Fruit fly (Drosophila melanogaster): Measurements from ENCODE around the gene CG13653.

The CG13653 gene

DNA sequence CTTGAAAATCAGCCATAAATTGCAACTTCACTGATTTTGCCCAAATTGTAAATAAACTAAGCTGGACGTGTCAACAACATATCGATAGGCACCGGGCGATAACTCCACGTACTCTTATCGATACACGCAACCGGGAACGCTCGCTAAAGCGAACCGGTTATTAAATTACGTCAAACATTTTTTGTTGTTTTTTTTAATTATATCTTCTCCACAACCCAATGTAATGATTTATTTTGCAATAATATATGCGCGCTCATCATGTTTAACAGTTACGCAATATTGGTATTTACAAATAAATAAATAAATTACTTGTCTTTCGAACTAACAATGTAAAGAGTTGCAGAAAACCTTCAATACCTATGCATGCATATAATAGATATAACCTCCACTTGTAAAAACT is 19.8 kb downstream of the CG13653 start, which contains the start of gene Saysd1:
Saysd1 (minus strand) TSS at position 66 of the 400 bp plus-strand sequence.
- TF ChIP-seq EcR (GFP tag; optimal IDR thresholded peaks at IDR 0.05) (no peak), psq (optimal IDR thresholded peaks at IDR 0.05) (no peak), pan (optimal IDR thresholded peaks at IDR 0.05) (no peak), usp (GFP tag; optimal IDR thresholded peaks at IDR 0.05) (no peak), Dll (optimal IDR thresholded peaks at IDR 0.05) (no peak), CG8478 (optimal IDR thresholded peaks at IDR 0.05) (no peak)

DNA sequence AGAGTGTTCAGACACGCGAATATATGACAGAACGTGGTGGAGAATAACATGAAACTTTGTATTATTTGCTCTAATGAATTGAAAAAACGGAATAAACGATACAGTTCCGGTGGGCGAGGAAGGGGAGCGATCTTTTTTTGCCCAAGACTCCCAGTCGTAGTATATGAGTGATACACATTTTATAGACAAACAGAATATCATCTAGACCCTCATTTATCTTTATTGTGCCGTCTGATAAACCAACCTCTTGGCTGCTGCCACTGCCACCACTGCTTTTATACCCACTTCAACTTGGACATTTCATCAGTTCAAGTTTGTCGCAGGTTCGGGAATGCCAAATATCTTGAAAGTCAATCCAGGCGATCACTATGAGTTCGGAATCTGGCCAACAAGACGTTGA is 20.7 kb downstream of the CG13653 start, which contains the start of gene CG31106:
CG31106 (plus strand) TSS at position 301 of the 400 bp plus-strand sequence.
- TF ChIP-seq EcR (GFP tag; optimal IDR thresholded peaks at IDR 0.05), result no peak

DNA sequence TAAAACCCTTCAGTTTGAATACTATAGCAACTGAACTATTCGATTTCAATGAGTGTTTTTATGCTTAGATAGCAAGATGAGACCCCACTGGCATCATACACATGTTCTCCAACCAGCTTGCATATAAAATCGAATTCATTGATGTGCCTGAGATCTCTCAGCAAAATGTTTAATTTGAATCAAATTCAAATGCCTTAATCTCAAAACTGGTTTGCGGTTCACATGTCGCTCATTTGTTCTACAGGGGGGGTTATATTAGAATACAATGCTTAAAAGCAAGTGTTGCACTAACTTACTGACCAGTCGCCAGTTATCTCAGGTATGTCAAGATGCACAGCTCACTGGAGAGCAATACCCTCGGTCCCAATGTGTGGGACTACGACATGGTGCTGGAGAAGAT is 23.7 kb downstream of the CG13653 start, which contains the start of gene CG31103:
CG31103 (plus strand) TSS at position 301 of the 400 bp plus-strand sequence.
- no peak for TF ChIP-seq Dll (optimal IDR thresholded peaks at IDR 0.05)
- TF ChIP-seq EcR (GFP tag; optimal IDR thresholded peaks at IDR 0.05), result no peak
- TF ChIP-seq CG8478 (optimal IDR thresholded peaks at IDR 0.05), result no peak
- no peak for TF ChIP-seq psq (optimal IDR thresholded peaks at IDR 0.05)
- no peak for TF ChIP-seq pan (optimal IDR thresholded peaks at IDR 0.05)
- no peak for TF ChIP-seq usp (GFP tag; optimal IDR thresholded peaks at IDR 0.05)

DNA sequence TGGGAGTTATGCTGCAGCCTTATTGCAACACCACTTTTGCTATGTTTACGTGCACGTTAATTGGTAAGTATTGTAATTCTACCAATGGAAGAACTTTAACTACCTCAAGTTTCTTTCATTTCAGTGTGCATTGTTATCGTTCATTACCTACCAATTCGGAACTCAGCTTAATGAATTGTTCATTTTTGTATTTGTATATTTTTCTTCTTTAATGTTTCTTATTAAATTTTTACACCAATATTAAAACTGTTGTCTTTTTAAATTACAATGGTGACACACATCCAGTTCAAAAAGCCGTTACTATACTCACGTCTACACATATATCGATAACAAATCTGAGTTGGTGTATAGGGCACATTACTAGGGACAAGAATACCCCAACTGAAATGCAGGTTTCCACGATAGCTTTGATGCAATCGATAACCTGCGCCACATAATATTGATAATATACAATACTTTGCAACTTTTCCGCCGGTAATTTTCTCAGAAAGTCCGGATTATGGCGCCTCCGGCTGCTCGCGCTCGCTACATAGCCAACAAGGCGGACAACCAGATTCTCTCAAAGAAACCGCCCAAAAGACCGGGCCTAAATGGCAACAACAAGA is 26.0 kb downstream of the CG13653 start, which contains the start of gene Alg9:
Alg9 (plus strand) TSS at position 387 of the 605 bp plus-strand sequence.
- TF ChIP-seq EcR (GFP tag; optimal IDR thresholded peaks at IDR 0.05) (no peak), psq (optimal IDR thresholded peaks at IDR 0.05) (no peak), CG8478 (optimal IDR thresholded peaks at IDR 0.05) (no peak), Dll (optimal IDR thresholded peaks at IDR 0.05) (no peak), usp (GFP tag; optimal IDR thresholded peaks at IDR 0.05) (no peak), pan (optimal IDR thresholded peaks at IDR 0.05) (no peak)

DNA sequence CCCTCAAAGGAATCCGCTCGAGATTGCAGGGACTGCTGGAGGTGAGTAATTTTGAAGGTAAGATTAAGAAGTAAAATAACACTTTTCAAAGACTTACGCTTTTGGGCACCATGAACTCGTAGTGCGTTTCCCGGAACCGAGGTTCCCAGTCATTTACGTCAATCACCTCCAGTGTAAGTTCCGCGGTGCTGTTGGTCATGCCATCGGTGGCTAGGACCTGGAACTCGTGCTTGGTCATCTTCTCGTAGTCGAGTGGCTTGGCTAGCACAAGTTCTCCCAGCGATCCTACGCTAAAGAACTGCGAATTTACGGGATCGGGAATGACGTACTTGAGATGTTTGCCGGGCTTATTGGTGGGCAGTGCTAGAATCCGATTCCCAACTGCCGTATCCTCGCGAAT is 30.2 kb downstream of the CG13653 start:
- TF ChIP-seq EcR (GFP tag; optimal IDR thresholded peaks at IDR 0.05) (no peak), Dll (optimal IDR thresholded peaks at IDR 0.05) (no peak), psq (optimal IDR thresholded peaks at IDR 0.05) (no peak), usp (GFP tag; optimal IDR thresholded peaks at IDR 0.05) (no peak), pan (optimal IDR thresholded peaks at IDR 0.05) (no peak), CG8478 (optimal IDR thresholded peaks at IDR 0.05) (no peak)

DNA sequence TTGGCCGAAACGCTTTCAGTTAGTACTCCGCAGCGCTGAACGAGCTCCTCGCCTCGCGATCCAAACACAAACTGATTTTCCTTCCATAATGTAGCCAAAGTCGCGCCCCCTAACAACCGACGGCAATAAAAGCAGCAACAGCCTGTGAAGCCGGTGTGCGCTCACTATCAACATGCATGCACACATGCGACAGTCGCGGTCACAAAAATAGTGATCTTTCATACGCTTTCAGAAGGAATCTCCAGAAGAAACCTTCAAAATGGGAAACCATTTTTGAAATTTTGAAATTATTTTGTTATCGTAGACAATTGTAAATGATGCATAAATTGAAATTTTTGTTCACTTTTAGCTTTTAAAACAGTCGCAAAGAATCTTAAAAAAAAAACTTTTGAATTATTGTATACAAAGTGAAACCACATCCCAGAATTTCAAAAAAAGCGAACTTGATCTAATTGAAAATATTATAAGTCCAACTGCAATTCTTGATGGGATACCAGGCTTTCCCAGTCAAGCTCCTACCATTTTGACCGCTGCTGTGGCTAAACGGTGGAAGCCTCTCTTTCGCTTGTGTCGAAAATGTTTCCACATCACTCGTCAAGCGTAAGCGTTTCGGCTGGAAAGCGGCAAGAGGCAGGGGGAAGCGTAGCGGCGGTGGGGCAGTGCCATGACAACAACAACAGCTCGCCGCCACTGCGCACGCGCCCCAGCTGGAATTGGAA is 37.1 kb downstream of the CG13653 start, which contains the start of gene Cad96Cb:
Cad96Cb (minus strand) TSS at position 51 of the 719 bp plus-strand sequence.
- no peak for TF ChIP-seq pan (optimal IDR thresholded peaks at IDR 0.05)
- no peak for TF ChIP-seq psq (optimal IDR thresholded peaks at IDR 0.05)
- no peak for TF ChIP-seq CG8478 (optimal IDR thresholded peaks at IDR 0.05)
- TF ChIP-seq usp (GFP tag; optimal IDR thresholded peaks at IDR 0.05), result no peak

DNA sequence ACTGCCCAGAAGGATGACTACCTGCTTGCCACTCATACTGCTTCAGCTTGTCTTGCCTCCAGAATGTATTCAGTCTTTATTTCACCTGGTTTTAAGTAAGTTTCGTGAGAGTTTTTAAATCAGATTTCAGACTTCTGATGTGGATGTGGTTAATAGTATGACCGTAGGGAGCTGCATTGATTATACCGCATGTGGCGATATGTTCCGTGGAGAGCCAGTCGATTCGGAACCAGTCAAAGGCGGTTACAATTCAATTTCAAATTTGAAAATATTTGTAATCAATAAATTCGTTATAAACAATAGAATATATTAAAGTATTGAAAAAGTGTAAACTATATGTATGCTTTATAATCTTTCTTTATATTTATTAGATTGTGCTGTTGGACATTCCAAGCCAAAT is 40.0 kb downstream of the CG13653 start, which contains the start of gene Sil1:
Sil1 (minus strand) TSS at position 168 of the 400 bp plus-strand sequence.
- no peak for TF ChIP-seq usp (GFP tag; optimal IDR thresholded peaks at IDR 0.05)
- no peak for TF ChIP-seq EcR (GFP tag; optimal IDR thresholded peaks at IDR 0.05)
- TF ChIP-seq psq (optimal IDR thresholded peaks at IDR 0.05), result no peak
- no peak for TF ChIP-seq Dll (optimal IDR thresholded peaks at IDR 0.05)
- no peak for TF ChIP-seq pan (optimal IDR thresholded peaks at IDR 0.05)
- TF ChIP-seq CG8478 (optimal IDR thresholded peaks at IDR 0.05), result no peak

DNA sequence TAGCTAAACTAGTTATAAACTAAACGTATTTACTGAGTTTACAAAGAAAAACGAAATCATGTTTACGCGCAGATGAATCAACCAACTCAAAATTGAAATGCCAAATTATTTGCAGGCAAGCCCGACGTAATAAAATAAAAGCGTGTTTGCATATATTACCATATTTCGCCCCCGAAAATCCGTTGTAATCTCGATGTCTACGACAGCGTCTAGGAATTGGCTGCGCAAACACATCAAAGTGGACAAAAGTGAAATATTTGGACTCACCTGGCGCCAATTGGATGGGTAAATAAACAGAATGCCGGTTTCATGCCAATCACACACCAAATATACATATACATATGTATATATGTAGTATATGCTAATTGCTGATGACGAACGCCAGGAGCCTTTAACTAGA is 40.8 kb downstream of the CG13653 start:
- TF ChIP-seq psq (optimal IDR thresholded peaks at IDR 0.05), result no peak
- no peak for TF ChIP-seq EcR (GFP tag; optimal IDR thresholded peaks at IDR 0.05)
- no peak for TF ChIP-seq usp (GFP tag; optimal IDR thresholded peaks at IDR 0.05)
- no peak for TF ChIP-seq pan (optimal IDR thresholded peaks at IDR 0.05)
- no peak for TF ChIP-seq CG8478 (optimal IDR thresholded peaks at IDR 0.05)
- no peak for TF ChIP-seq Dll (optimal IDR thresholded peaks at IDR 0.05)

DNA sequence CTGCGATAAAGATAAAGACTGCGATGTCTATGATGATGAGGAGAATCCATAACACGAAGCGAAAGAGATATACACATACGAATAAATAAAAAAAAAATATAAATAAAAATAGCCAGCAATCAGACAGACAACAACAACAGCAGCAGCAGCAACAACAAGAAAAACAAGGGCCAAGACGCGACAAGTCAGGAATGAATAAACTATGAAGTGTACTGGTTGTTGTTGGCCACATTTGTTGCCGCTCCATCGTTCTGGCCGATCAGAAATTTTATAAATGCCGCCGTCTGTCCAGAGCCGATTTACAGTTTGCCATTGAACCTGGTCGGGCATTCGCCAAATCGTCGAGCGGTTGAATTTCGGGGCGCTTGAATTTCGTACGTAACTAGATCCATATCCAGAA is 42.0 kb downstream of the CG13653 start, which contains the start of gene Jhbp7:
Jhbp7 (plus strand) TSS at position 301 of the 400 bp plus-strand sequence.
- TF ChIP-seq usp (GFP tag; optimal IDR thresholded peaks at IDR 0.05) (no peak), pan (optimal IDR thresholded peaks at IDR 0.05) (no peak), Dll (optimal IDR thresholded peaks at IDR 0.05) (no peak), psq (optimal IDR thresholded peaks at IDR 0.05) (no peak), CG8478 (optimal IDR thresholded peaks at IDR 0.05) (no peak)

DNA sequence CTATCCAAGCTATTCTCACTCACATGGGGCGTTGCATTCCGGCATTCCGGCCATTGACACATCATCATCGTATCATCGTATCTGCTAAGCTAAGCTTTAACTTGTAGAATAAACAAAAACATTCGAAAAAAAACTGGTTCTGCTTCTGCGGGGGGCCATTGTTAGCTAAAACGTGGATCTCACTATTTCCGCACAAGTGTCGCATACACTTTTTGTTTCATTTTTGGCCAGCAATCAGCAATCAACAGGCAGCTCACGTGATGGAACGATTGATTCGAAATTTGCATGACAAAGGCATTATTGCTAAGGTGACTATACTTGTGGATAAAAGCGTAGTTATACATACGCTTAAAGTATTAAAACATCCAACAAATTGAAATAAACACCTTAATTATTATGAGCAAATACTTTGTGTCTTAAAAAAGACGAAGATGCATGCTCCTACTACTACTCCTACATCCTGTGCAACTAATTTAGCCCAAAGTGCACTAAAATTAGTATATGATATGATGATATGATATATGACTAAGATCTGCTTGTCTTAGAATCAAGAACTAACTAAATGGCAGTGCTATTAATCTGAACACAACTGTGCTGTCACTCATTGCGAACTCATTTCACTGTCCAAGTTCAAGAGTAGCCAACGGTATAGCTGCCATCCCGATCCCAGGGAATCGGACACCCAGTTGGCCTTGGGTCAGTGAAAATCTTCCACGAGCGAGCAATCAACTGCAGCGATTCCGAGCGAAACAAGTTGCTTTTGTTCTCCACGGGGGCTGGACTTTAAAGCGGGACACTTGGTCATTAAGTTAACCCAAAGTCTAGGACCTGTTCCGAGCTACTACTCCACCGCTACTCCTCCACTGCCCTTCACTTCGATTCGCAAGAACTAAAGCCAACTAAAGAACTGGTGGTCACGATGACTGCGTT is 43.7 kb downstream of the CG13653 start:
- TF ChIP-seq pan (optimal IDR thresholded peaks at IDR 0.05), result no peak
- no peak for TF ChIP-seq Dll (optimal IDR thresholded peaks at IDR 0.05)
- no peak for TF ChIP-seq psq (optimal IDR thresholded peaks at IDR 0.05)
- no peak for TF ChIP-seq EcR (GFP tag; optimal IDR thresholded peaks at IDR 0.05)
- no peak for TF ChIP-seq usp (GFP tag; optimal IDR thresholded peaks at IDR 0.05)
- no peak for TF ChIP-seq CG8478 (optimal IDR thresholded peaks at IDR 0.05)

DNA sequence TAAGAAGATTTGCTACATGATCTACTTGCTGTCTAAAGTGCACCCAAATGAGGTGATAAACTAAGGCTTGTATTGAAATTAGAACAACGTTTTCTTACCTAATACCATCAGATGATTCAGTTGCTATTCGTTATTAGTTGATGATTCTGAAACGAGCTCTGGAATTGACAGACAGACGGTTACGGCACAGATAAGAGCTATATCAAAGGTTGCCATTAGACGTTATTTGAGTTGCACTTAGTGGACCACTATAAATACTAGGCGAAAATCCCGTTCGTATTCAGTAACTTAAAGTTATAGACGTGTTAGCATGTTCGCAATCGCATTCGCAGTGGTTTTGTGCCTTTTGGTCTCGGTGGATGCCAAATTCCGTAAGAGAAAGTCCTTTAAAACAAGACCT is 44.6 kb downstream of the CG13653 start, which contains the start of gene to:
to (plus strand) TSS at position 301 of the 400 bp plus-strand sequence.
- TF ChIP-seq usp (GFP tag; optimal IDR thresholded peaks at IDR 0.05), result no peak
- TF ChIP-seq Dll (optimal IDR thresholded peaks at IDR 0.05), result no peak
- no peak for TF ChIP-seq CG8478 (optimal IDR thresholded peaks at IDR 0.05)
- TF ChIP-seq pan (optimal IDR thresholded peaks at IDR 0.05), result no peak
- no peak for TF ChIP-seq EcR (GFP tag; optimal IDR thresholded peaks at IDR 0.05)
- TF ChIP-seq psq (optimal IDR thresholded peaks at IDR 0.05), result no peak
